Worm (Caenorhabditis elegans) whole organism, young adult: Measurements from ENCODE around the gene rab-7.

ENCODE experiments used
- B0019.2 ChIP-seq: fragments of 200-800 bp; sonication (Bioruptor generic); conservative IDR thresholded peaks from 2 replicates; pipeline ENCODE4 v1.3.6; 2022; ENCODE audit warnings: missing genetic modification reagents, missing genetic modification characterization, missing compliant biosample characterization
- B0336.3 ChIP-seq: fragments of 200-800 bp; sonication (Bioruptor generic); IDR thresholded peaks from 2 replicates; pipeline ENCODE4 v1.3.6; 2022; ENCODE audit warnings: missing genetic modification characterization, missing compliant biosample characterization
- D2030.7 ChIP-seq: fragments of 200-800 bp; sonication (Bioruptor generic); IDR thresholded peaks from 2 replicates; pipeline ENCODE4 v1.3.6; 2022; ENCODE audit warnings: missing genetic modification reagents, missing genetic modification characterization, missing compliant biosample characterization
- F33H1.4 ChIP-seq: fragments of 200-800 bp; sonication (Bioruptor generic); IDR thresholded peaks from 2 replicates; pipeline ENCODE4 v1.3.6; 2022; ENCODE audit warnings: missing genetic modification reagents, missing genetic modification characterization, missing compliant biosample characterization
- F37B4.10 ChIP-seq: fragments of 200-800 bp; sonication (Bioruptor generic); IDR thresholded peaks from 2 replicates; pipeline ENCODE4 v1.3.6; 2022; ENCODE audit warnings: missing genetic modification characterization, missing compliant biosample characterization
- F49E8.2 ChIP-seq: sonication (generic microtip); optimal IDR thresholded peaks from 3 replicates; lab custom pipeline; 2017; ENCODE audit warnings: missing genetic modification characterization, mild to moderate bottlenecking, missing compliant biosample characterization, antibody characterized with exemption, moderate library complexity; ENCODE audit not compliant: insufficient read depth
- K11D2.4 ChIP-seq: fragments of 200-800 bp; sonication (Bioruptor generic); IDR thresholded peaks from 2 replicates; pipeline ENCODE4 v1.3.6; 2022; ENCODE audit warnings: missing genetic modification reagents, missing genetic modification characterization, missing compliant biosample characterization
- T26A5.8 ChIP-seq: sonication (generic microtip); optimal IDR thresholded peaks from 2 replicates; lab custom pipeline; 2016; ENCODE audit warnings: missing genetic modification characterization, missing compliant biosample characterization
- Y53F4B.3 ChIP-seq: fragments of 200-800 bp; sonication (Bioruptor generic); IDR thresholded peaks from 2 replicates; pipeline ENCODE4 v1.3.6; 2022; ENCODE audit warnings: missing genetic modification reagents, missing genetic modification characterization, missing compliant biosample characterization
- Y79H2A.3 ChIP-seq: fragments of 200-800 bp; sonication (Bioruptor generic); conservative IDR thresholded peaks from 2 replicates; pipeline ENCODE4 v1.3.6; 2022; ENCODE audit warnings: missing genetic modification reagents, missing genetic modification characterization, missing compliant biosample characterization
- aptf-2 ChIP-seq: fragments of 200-800 bp; sonication (Bioruptor generic); conservative IDR thresholded peaks from 2 replicates; pipeline ENCODE4 v1.3.6; 2022; ENCODE audit warnings: missing genetic modification reagents, missing genetic modification characterization, missing compliant biosample characterization
- aptf-3 ChIP-seq: fragments of 200-800 bp; sonication (Bioruptor generic); IDR thresholded peaks from 2 replicates; pipeline ENCODE4 v1.3.6; 2022; ENCODE audit warnings: missing genetic modification characterization, missing compliant biosample characterization
- attf-5 ChIP-seq: fragments of 200-800 bp; sonication (Bioruptor generic); optimal IDR thresholded peaks from 2 replicates; lab custom pipeline; 2018; ENCODE audit warnings: mild to moderate bottlenecking, missing genetic modification characterization, missing compliant biosample characterization
- attf-6 ChIP-seq: fragments of 200-800 bp; sonication (Bioruptor generic); IDR thresholded peaks from 2 replicates; pipeline ENCODE4 v1.3.6; 2022; ENCODE audit warnings: missing genetic modification reagents, missing genetic modification characterization, missing compliant biosample characterization
- bed-2 ChIP-seq: fragments of 200-800 bp; sonication (Bioruptor generic); IDR thresholded peaks from 2 replicates; pipeline ENCODE4 v1.3.6; 2022; ENCODE audit warnings: missing genetic modification reagents, missing genetic modification characterization, missing compliant biosample characterization
- cebp-2 ChIP-seq: fragments of 200-800 bp; sonication (Bioruptor generic); IDR thresholded peaks from 2 replicates; pipeline ENCODE4 v1.3.6; 2022; ENCODE audit warnings: missing genetic modification characterization, missing compliant biosample characterization
- ceh-91 ChIP-seq: fragments of 200-800 bp; sonication (Bioruptor generic); IDR thresholded peaks from 2 replicates; pipeline ENCODE4 v1.3.6; 2022; ENCODE audit warnings: missing genetic modification reagents, missing genetic modification characterization, missing compliant biosample characterization
- chd-7 ChIP-seq: sonication (generic microtip); optimal IDR thresholded peaks from 2 replicates; lab custom pipeline; 2016; ENCODE audit warnings: mild to moderate bottlenecking, missing genetic modification characterization, moderate library complexity, missing compliant biosample characterization
- die-1 ChIP-seq: sonication (generic microtip); optimal IDR thresholded peaks from 2 replicates; lab custom pipeline; 2016; ENCODE audit warnings: missing genotype, mild to moderate bottlenecking, missing genetic modification characterization, missing compliant biosample characterization
- egl-44 ChIP-seq: fragments of 200-800 bp; sonication (Bioruptor generic); IDR thresholded peaks from 2 replicates; pipeline ENCODE4 v1.3.6; 2022; ENCODE audit warnings: missing genetic modification reagents, missing genetic modification characterization, missing compliant biosample characterization
- egrh-3 ChIP-seq: fragments of 200-800 bp; sonication (Bioruptor generic); IDR thresholded peaks from 2 replicates; pipeline ENCODE4 v1.3.6; 2022; ENCODE audit warnings: missing genetic modification reagents, missing genetic modification characterization, missing compliant biosample characterization
- ekl-4 ChIP-seq: fragments of 200-800 bp; sonication (Bioruptor generic); IDR thresholded peaks from 2 replicates; pipeline ENCODE4 v1.3.6; 2022; ENCODE audit warnings: missing genetic modification reagents, missing genetic modification characterization, missing compliant biosample characterization
- fkh-3 ChIP-seq: sonication (generic microtip); optimal IDR thresholded peaks from 2 replicates; lab custom pipeline; 2016; ENCODE audit warnings: mild to moderate bottlenecking, missing genetic modification characterization, missing compliant biosample characterization
- hlh-12 ChIP-seq: sonication (generic microtip); optimal IDR thresholded peaks from 2 replicates; lab custom pipeline; 2016; ENCODE audit warnings: missing genetic modification characterization, missing compliant biosample characterization
- hlh-26 ChIP-seq: fragments of 200-800 bp; sonication (Bioruptor generic); conservative IDR thresholded peaks from 2 replicates; pipeline ENCODE4 v1.3.6; 2022; ENCODE audit warnings: missing genetic modification reagents, missing genetic modification characterization, missing compliant biosample characterization
- hsf-1 ChIP-seq: fragments of 200-800 bp; sonication (Bioruptor generic); IDR thresholded peaks from 2 replicates; pipeline ENCODE4 v1.3.6; 2022; ENCODE audit warnings: missing genetic modification reagents, missing genetic modification characterization, missing compliant biosample characterization
- let-526 ChIP-seq: fragments of 200-800 bp; sonication (Bioruptor generic); IDR thresholded peaks from 2 replicates; pipeline ENCODE4 v1.3.6; 2022; ENCODE audit warnings: missing genetic modification reagents, missing genetic modification characterization, missing compliant biosample characterization
- lin-40 ChIP-seq: sonication (generic microtip); optimal IDR thresholded peaks from 2 replicates; lab custom pipeline; 2016; ENCODE audit warnings: missing genetic modification characterization, mild to moderate bottlenecking, missing compliant biosample characterization, missing genotype, missing genetic modification reagents
- lir-1 ChIP-seq: fragments of 200-800 bp; sonication (Bioruptor generic); conservative IDR thresholded peaks from 2 replicates; pipeline ENCODE4 v1.3.6; 2022; ENCODE audit warnings: missing genetic modification reagents, missing genetic modification characterization, missing compliant biosample characterization
- madf-6 ChIP-seq: fragments of 200-800 bp; sonication (Bioruptor generic); IDR thresholded peaks from 2 replicates; pipeline ENCODE4 v1.3.6; 2022; ENCODE audit warnings: missing genetic modification reagents, missing genetic modification characterization, missing compliant biosample characterization
- mcd-1 ChIP-seq: fragments of 200-800 bp; sonication (Bioruptor generic); IDR thresholded peaks from 2 replicates; pipeline ENCODE4 v1.3.6; 2022; ENCODE audit warnings: missing genetic modification reagents, missing genetic modification characterization, missing compliant biosample characterization
- mes-4 ChIP-seq: sonication (generic microtip); optimal IDR thresholded peaks from 2 replicates; lab custom pipeline; 2016; ENCODE audit warnings: missing genotype, missing genetic modification characterization, missing compliant biosample characterization
- nhr-120 ChIP-seq: fragments of 200-800 bp; sonication (Bioruptor generic); IDR thresholded peaks from 2 replicates; pipeline ENCODE4 v1.3.6; 2022; ENCODE audit warnings: missing genetic modification characterization, missing compliant biosample characterization
- nhr-27 ChIP-seq: fragments of 200-800 bp; sonication (Bioruptor generic); optimal IDR thresholded peaks from 2 replicates; lab custom pipeline; 2018; ENCODE audit warnings: mild to moderate bottlenecking, missing genetic modification characterization, moderate library complexity, missing compliant biosample characterization
- pha-4 ChIP-seq: fragments of 150-350 bp; sonication (generic microtip); optimal IDR thresholded peaks from 2 replicates; lab custom pipeline; 2014; ENCODE audit warnings: missing biosample characterization, missing genetic modification reagents, missing genetic modification characterization
- sdz-38 ChIP-seq: sonication (generic microtip); optimal IDR thresholded peaks from 2 replicates; lab custom pipeline; 2016; ENCODE audit warnings: missing genotype, missing genetic modification characterization, missing compliant biosample characterization
- snpc-1.3 ChIP-seq: sonication (generic microtip); optimal IDR thresholded peaks from 2 replicates; lab custom pipeline; 2017; ENCODE audit warnings: missing genetic modification characterization, mild to moderate bottlenecking, missing compliant biosample characterization, antibody characterized with exemption, moderate library complexity, missing genotype, missing genetic modification reagents; ENCODE audit not compliant: insufficient read depth
- snpc-3.4 ChIP-seq: sonication (generic microtip); optimal IDR thresholded peaks from 2 replicates; lab custom pipeline; 2017; ENCODE audit warnings: missing genetic modification characterization, mild to moderate bottlenecking, missing compliant biosample characterization, antibody characterized with exemption, moderate library complexity, missing genotype, missing genetic modification reagents
- somi-1 ChIP-seq: fragments of 200-800 bp; sonication (Bioruptor generic); optimal IDR thresholded peaks from 2 replicates; lab custom pipeline; 2018; ENCODE audit warnings: mild to moderate bottlenecking, missing genetic modification characterization, missing compliant biosample characterization
- zim-3 ChIP-seq: sonication (generic microtip); optimal IDR thresholded peaks from 2 replicates; lab custom pipeline; 2017; ENCODE audit warnings: mild to moderate bottlenecking, missing genetic modification characterization, moderate library complexity, missing compliant biosample characterization
- ztf-22 ChIP-seq: fragments of 200-800 bp; sonication (Bioruptor generic); optimal IDR thresholded peaks from 2 replicates; lab custom pipeline; 2018; ENCODE audit warnings: mild to moderate bottlenecking, missing genetic modification characterization, moderate library complexity, missing compliant biosample characterization
- ztf-28 ChIP-seq: fragments of 200-800 bp; sonication (Bioruptor generic); IDR thresholded peaks from 2 replicates; pipeline ENCODE4 v1.3.6; 2022; ENCODE audit warnings: missing genetic modification reagents, missing genetic modification characterization, missing compliant biosample characterization
- ztf-3 ChIP-seq: fragments of 200-800 bp; sonication (Bioruptor generic); optimal IDR thresholded peaks from 2 replicates; lab custom pipeline; 2018; ENCODE audit warnings: mild to moderate bottlenecking, missing genetic modification characterization, missing compliant biosample characterization

rab-7 gene

DNA sequence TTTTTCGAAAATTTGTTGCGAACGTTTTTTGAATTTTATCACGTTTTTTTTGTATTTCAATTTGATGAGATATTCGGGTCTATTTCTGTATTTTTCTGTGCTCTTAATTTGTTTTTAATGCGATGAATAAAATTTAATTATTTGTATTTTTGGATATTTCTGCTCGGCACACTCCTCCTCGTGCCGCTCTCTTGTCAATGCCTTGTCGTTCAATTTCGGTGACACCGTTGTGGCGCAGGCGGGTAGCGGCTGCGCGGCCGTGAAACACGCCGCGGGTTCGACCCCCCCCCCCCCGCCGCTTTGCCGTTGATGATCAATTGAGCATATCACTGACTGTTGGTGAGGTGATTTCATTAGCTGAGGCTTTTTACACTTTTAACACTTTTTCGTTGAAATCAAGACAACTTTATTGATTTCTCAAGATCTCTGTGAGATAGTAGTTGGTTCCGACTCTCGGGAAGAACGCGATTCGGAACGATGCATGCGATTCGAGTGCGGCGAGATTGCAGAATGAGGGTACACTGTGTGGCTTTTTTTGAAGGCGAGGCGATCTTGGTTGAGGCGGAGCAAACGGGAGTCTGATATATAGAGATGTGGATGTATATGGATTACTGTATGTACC lies 6.0 kb downstream of the rab-7 start (continued):
- TF ChIP-seq F33H1.4 (GFP tag; lab: Robert Waterston, UW) (peak; percentile 76), let-526 (GFP tag; lab: Robert Waterston, UW) (peak; percentile 96), ekl-4 (GFP tag; lab: Robert Waterston, UW) (peak; percentile 96), snpc-1.3 (peak; percentile 96), zim-3 (tag; lab: Kevin White, UChicago) (peak; percentile 99), mes-4 (peak; percentile 95), bed-2 (GFP tag; lab: Robert Waterston, UW) (peak; percentile 92), Y79H2A.3 (GFP tag; lab: Robert Waterston, UW) (peak; percentile 94), attf-6 (peak; percentile 89), ceh-91 (GFP tag; lab: Robert Waterston, UW) (peak; percentile 86), K11D2.4 (GFP tag; lab: Robert Waterston, UW) (peak; percentile 87), snpc-3.4 (tag; lab: Kevin White, UChicago) (peak; percentile 90), ztf-22 (GFP tag; lab: Kevin White, UChicago) (peak; percentile 92), ztf-3 (GFP tag; lab: Kevin White, UChicago) (peak; percentile 84), die-1 (peak; percentile 98), F49E8.2 (tag; lab: Kevin White, UChicago) (peak; percentile 89), cebp-2 (GFP tag; lab: Robert Waterston, UW) (peak; percentile 100), Y53F4B.3 (GFP tag; lab: Robert Waterston, UW) (peak; percentile 89), attf-5 (GFP tag; lab: Kevin White, UChicago) (peak; percentile 95), D2030.7 (peak; percentile 96), nhr-120 (GFP tag; lab: Robert Waterston, UW) (peak; percentile 99), pha-4 (no peak), hlh-26 (GFP tag; lab: Robert Waterston, UW) (peak; percentile 81; the same call in 1 of the 2 replicates), chd-7 (tag; lab: Kevin White, UChicago) (peak; percentile 98), sdz-38 (tag; lab: Kevin White, UChicago) (peak; percentile 60), mcd-1 (GFP tag; lab: Robert Waterston, UW) (peak; percentile 93), egl-44 (GFP tag; lab: Robert Waterston, UW) (peak; percentile 99), madf-6 (GFP tag; lab: Robert Waterston, UW) (peak; percentile 90), lin-40 (tag; lab: Kevin White, UChicago) (peak; percentile 85), T26A5.8 (peak; percentile 99), hsf-1 (GFP tag; lab: Robert Waterston, UW) (peak; percentile 82), ztf-28 (peak; percentile 98), F37B4.10 (GFP tag; lab: Robert Waterston, UW) (peak; percentile 98), aptf-3 (GFP tag; lab: Robert Waterston, UW) (peak; percentile 95), lir-1 (peak; percentile 85), aptf-2 (GFP tag; lab: Robert Waterston, UW) (peak; percentile 68; the same call in 1 of the 2 replicates), nhr-27 (tag; lab: Kevin White, UChicago) (peak; percentile 99), somi-1 (GFP tag; lab: Kevin White, UChicago) (peak; percentile 95), hlh-12 (tag; lab: Kevin White, UChicago) (peak; percentile 91), egrh-3 (GFP tag; lab: Robert Waterston, UW) (peak; percentile 99), B0019.2 (GFP tag; lab: Robert Waterston, UW) (peak; percentile 87), B0336.3 (GFP tag; lab: Robert Waterston, UW) (peak; percentile 98), fkh-3 (tag; lab: Kevin White, UChicago) (peak; percentile 99)
- TF ChIP-seq, all 124 proteins: peak for 121
